Worm (Caenorhabditis elegans) whole organism, dauer: Measurements from ENCODE around the gene rpl-42.

Experiments
- unc-62 ChIP-seq: sonication (generic microtip); optimal IDR thresholded peaks from 2 replicates; lab custom pipeline; 2017; ENCODE audit warnings: missing biosample characterization, missing genetic modification reagents, missing genetic modification characterization

rpl-42 gene

ce11 chrII:11125059-11125594 lies 32.6 kb downstream of the rpl-42 start:
- TF ChIP-seq unc-62 (GFP tag; lab: Kevin White, UChicago) = no peak

DNA sequence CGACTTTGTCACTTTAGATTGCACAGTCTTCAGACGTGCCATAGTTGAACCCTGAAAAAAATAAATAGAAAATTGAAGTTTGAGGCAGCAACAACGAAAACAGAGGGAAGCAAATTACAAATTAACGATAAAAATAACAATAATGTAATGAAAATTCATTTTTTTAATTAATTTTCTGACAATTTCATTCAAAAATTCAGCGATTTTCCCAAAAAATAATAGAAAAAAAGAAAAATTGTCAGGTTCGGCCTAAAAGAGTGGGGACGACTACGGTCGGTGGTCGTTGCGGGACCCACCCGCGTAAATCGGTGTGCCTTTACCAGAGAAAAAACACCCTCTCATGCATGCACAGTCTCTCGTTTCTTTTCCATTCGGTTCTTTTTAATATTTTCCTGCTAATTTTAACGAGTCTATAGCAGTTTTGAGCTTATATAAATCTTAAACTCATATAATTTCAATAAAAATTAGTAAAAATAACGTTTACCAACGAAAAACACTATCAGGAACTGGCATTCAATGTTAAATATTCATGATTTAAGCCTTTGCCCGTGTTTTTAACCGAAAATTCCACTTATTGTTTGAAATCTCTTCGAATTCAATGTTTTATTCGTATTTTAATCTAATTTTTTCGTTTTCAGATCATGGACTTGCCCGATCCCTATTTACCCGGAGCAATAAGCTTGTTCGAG lies 33.9 kb downstream of the rpl-42 start, which contains the start of the genes rps-9 and lsm-1:
Gene rps-9 (minus strand): TSS at position 51 of the 689 bp plus-strand sequence.
Gene lsm-1 (plus strand): TSS at position 639 of the 689 bp plus-strand sequence.
- no peak for TF ChIP-seq unc-62 (GFP tag; lab: Kevin White, UChicago)

- TF ChIP-seq unc-62 (GFP tag; lab: Kevin White, UChicago) = no peak
Observed at ce11 chrII:11127364-11127763, 34.9 kb downstream of the rpl-42 start, which contains the start of gene F40F8.1. TSS of gene F40F8.1 (plus strand) at chrII:11127664.

DNA sequence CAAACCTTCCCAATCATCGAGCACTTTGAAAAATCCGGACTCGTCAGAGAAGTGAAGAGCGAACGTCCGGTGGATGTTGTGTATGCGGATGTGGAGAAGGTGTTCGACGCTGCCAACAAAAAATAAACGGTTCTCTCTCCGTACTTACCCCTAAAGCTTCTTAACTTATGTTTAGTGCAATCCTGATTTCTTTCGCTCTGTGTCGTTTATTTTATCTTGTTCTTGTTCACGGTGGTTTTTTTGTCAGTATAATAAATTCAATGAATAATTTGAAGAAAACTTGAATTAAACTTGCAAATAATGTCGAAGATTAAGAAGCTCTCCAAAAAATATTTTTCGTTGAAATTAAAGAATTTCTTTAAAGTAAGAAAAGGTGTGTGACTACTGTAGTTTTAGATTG lies 36.5 kb downstream of the rpl-42 start, which contains the start of gene F40F8.3:
Gene F40F8.3 (plus strand): TSS at position 301 of the 400 bp plus-strand sequence.
- no peak for TF ChIP-seq unc-62 (GFP tag; lab: Kevin White, UChicago)

DNA sequence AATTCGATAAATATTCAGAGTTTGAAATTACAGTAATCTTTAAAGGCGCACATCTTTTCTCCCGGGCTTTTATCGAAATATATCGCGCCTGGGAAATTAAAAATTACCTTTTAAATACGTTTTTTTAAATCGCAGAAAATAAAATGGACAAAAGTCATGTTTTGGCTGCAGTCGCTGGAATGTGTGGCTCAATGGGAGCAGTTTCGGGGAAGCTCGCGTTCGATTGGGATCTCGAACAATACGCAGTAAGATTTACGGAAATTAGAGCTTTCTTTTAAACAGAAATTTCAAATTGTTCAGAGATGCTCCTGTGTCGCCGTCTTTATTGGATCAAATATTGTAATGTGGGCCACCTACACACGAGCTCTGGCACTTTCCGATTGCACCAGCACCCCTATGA lies 37.0 kb downstream of the rpl-42 start, which contains the start of gene F40F8.12:
Gene F40F8.12 (plus strand): TSS at position 301 of the 400 bp plus-strand sequence.
- TF ChIP-seq unc-62 (GFP tag; lab: Kevin White, UChicago) = no peak

DNA sequence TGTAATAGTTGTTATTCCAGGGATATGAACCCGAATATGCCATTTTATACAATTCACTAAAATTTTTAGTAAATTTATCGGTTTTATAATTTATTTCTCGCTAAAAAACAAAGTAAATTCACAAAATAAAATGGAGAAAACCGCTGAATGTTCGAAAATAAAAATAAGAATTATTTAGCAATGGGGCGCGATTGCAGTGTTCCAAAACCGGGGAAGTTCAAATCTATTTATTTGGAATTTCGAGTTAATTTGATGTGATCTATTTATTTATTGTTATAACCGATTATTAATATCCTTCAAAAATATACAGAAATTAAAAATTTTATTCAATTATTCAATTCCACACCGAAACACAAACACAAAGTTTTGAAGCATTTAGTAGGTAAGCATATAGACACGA lies 40.0 kb downstream of the rpl-42 start, which contains the start of gene F40F8.11:
Gene F40F8.11 (minus strand): TSS at position 49 of the 400 bp plus-strand sequence.
- no peak for TF ChIP-seq unc-62 (GFP tag; lab: Kevin White, UChicago)

ce11 chrII:11134828-11135227 lies 42.3 kb downstream of the rpl-42 start, which contains the start of gene F40F8.5:
TSS of gene F40F8.5 (minus strand) at chrII:11134928.
- TF ChIP-seq unc-62 (GFP tag; lab: Kevin White, UChicago) = no peak

ce11 chrII:11135773-11136172 lies 43.3 kb downstream of the rpl-42 start:
- TF ChIP-seq unc-62 (GFP tag; lab: Kevin White, UChicago) = no peak

- no peak for TF ChIP-seq unc-62 (GFP tag; lab: Kevin White, UChicago)
Observed at ce11 chrII:11140140-11140539, 47.6 kb downstream of the rpl-42 start, which contains the start of gene F40F8.4. TSS of gene F40F8.4 (minus strand) at chrII:11140240.

- no peak for TF ChIP-seq unc-62 (GFP tag; lab: Kevin White, UChicago)
Observed at ce11 chrII:11142571-11142970, 50.1 kb downstream of the rpl-42 start, which contains the start of gene arrd-6. TSS of gene arrd-6 (plus strand) at chrII:11142739.
